Worm (Caenorhabditis elegans) whole organism, young adult: ENCODE data around the gene srh-234.

Experiments used
- B0035.1 ChIP-seq: sonication (generic microtip); optimal IDR thresholded peaks from 2 replicates; lab custom pipeline; 2016; ENCODE audit warnings: missing genetic modification characterization, mild to moderate bottlenecking, missing compliant biosample characterization, missing genotype, missing genetic modification reagents
- B0336.3 ChIP-seq: fragments of 200-800 bp; sonication (Bioruptor generic); IDR thresholded peaks from 2 replicates; pipeline ENCODE4 v1.3.6; 2022; ENCODE audit warnings: missing genetic modification characterization, missing compliant biosample characterization
- C17E4.6 ChIP-seq: fragments of 200-800 bp; sonication (Bioruptor generic); IDR thresholded peaks from 2 replicates; pipeline ENCODE4 v1.3.6; 2022; ENCODE audit warnings: missing genetic modification reagents, missing genetic modification characterization, missing compliant biosample characterization
- F23B12.7 ChIP-seq: sonication (generic microtip); optimal IDR thresholded peaks from 2 replicates; lab custom pipeline; 2017; ENCODE audit warnings: missing genetic modification characterization, mild to moderate bottlenecking, missing compliant biosample characterization, antibody characterized with exemption, moderate library complexity; ENCODE audit not compliant: insufficient read depth
- F33H1.4 ChIP-seq: fragments of 200-800 bp; sonication (Bioruptor generic); IDR thresholded peaks from 2 replicates; pipeline ENCODE4 v1.3.6; 2022; ENCODE audit warnings: missing genetic modification reagents, missing genetic modification characterization, missing compliant biosample characterization
- F37B4.10 ChIP-seq: fragments of 200-800 bp; sonication (Bioruptor generic); IDR thresholded peaks from 2 replicates; pipeline ENCODE4 v1.3.6; 2022; ENCODE audit warnings: missing genetic modification characterization, missing compliant biosample characterization
- F55B11.4 ChIP-seq: sonication (generic microtip); optimal IDR thresholded peaks from 2 replicates; lab custom pipeline; 2016; ENCODE audit warnings: missing compliant biosample characterization, missing genetic modification characterization, borderline replicate concordance; ENCODE audit not compliant: insufficient read depth
- F57C9.4 ChIP-seq: sonication (generic microtip); optimal IDR thresholded peaks from 2 replicates; lab custom pipeline; 2017; ENCODE audit warnings: mild to moderate bottlenecking, missing genetic modification characterization, missing compliant biosample characterization
- K11D2.4 ChIP-seq: fragments of 200-800 bp; sonication (Bioruptor generic); IDR thresholded peaks from 2 replicates; pipeline ENCODE4 v1.3.6; 2022; ENCODE audit warnings: missing genetic modification reagents, missing genetic modification characterization, missing compliant biosample characterization
- K12H6.12 ChIP-seq: fragments of 200-800 bp; sonication (Bioruptor generic); optimal IDR thresholded peaks from 2 replicates; lab custom pipeline; 2018; ENCODE audit warnings: mild to moderate bottlenecking, missing genetic modification characterization, missing compliant biosample characterization
- T07F8.4 ChIP-seq: sonication (generic microtip); optimal IDR thresholded peaks from 2 replicates; lab custom pipeline; 2016; ENCODE audit warnings: mild to moderate bottlenecking, missing genetic modification characterization, moderate library complexity, missing compliant biosample characterization
- Y67H2A.10 ChIP-seq: fragments of 200-800 bp; sonication (Bioruptor generic); conservative IDR thresholded peaks from 2 replicates; pipeline ENCODE4 v1.3.6; 2022; ENCODE audit warnings: missing genetic modification reagents, missing genetic modification characterization, missing compliant biosample characterization
- Y95B8A.8 ChIP-seq: fragments of 200-800 bp; sonication (Bioruptor generic); IDR thresholded peaks from 2 replicates; pipeline ENCODE4 v1.3.6; 2022; ENCODE audit warnings: missing genetic modification reagents, missing genetic modification characterization, missing compliant biosample characterization
- ZK185.1 ChIP-seq: sonication (generic microtip); optimal IDR thresholded peaks from 2 replicates; lab custom pipeline; 2016; ENCODE audit warnings: mild to moderate bottlenecking, missing genetic modification characterization, missing compliant biosample characterization; ENCODE audit not compliant: poor library complexity, severe bottlenecking
- aptf-2 ChIP-seq: fragments of 200-800 bp; sonication (Bioruptor generic); conservative IDR thresholded peaks from 2 replicates; pipeline ENCODE4 v1.3.6; 2022; ENCODE audit warnings: missing genetic modification reagents, missing genetic modification characterization, missing compliant biosample characterization
- atf-7 ChIP-seq: sonication (generic microtip); optimal IDR thresholded peaks from 2 replicates; lab custom pipeline; 2017; ENCODE audit warnings: mild to moderate bottlenecking, missing genetic modification characterization, missing compliant biosample characterization
- bed-1 ChIP-seq: fragments of 200-800 bp; sonication (Bioruptor generic); IDR thresholded peaks from 2 replicates; pipeline ENCODE4 v1.3.6; 2022; ENCODE audit warnings: missing genetic modification reagents, missing genetic modification characterization, missing compliant biosample characterization
- bed-2 ChIP-seq: fragments of 200-800 bp; sonication (Bioruptor generic); IDR thresholded peaks from 2 replicates; pipeline ENCODE4 v1.3.6; 2022; ENCODE audit warnings: missing genetic modification reagents, missing genetic modification characterization, missing compliant biosample characterization
- ceh-27 ChIP-seq: fragments of 200-800 bp; sonication (Bioruptor generic); optimal IDR thresholded peaks from 2 replicates; lab custom pipeline; 2018; ENCODE audit warnings: mild to moderate bottlenecking, missing genetic modification characterization, moderate library complexity, missing compliant biosample characterization
- ceh-58 ChIP-seq: fragments of 200-800 bp; sonication (Bioruptor generic); IDR thresholded peaks from 2 replicates; pipeline ENCODE4 v1.3.6; 2022; ENCODE audit warnings: missing genetic modification characterization, missing compliant biosample characterization
- chd-7 ChIP-seq: sonication (generic microtip); optimal IDR thresholded peaks from 2 replicates; lab custom pipeline; 2016; ENCODE audit warnings: mild to moderate bottlenecking, missing genetic modification characterization, moderate library complexity, missing compliant biosample characterization
- egl-44 ChIP-seq: fragments of 200-800 bp; sonication (Bioruptor generic); IDR thresholded peaks from 2 replicates; pipeline ENCODE4 v1.3.6; 2022; ENCODE audit warnings: missing genetic modification reagents, missing genetic modification characterization, missing compliant biosample characterization
- ekl-4 ChIP-seq: fragments of 200-800 bp; sonication (Bioruptor generic); IDR thresholded peaks from 2 replicates; pipeline ENCODE4 v1.3.6; 2022; ENCODE audit warnings: missing genetic modification reagents, missing genetic modification characterization, missing compliant biosample characterization
- fkh-3 ChIP-seq: sonication (generic microtip); optimal IDR thresholded peaks from 2 replicates; lab custom pipeline; 2016; ENCODE audit warnings: mild to moderate bottlenecking, missing genetic modification characterization, missing compliant biosample characterization
- hlh-26 ChIP-seq: fragments of 200-800 bp; sonication (Bioruptor generic); conservative IDR thresholded peaks from 2 replicates; pipeline ENCODE4 v1.3.6; 2022; ENCODE audit warnings: missing genetic modification reagents, missing genetic modification characterization, missing compliant biosample characterization
- hmg-20 ChIP-seq: fragments of 200-800 bp; sonication (Bioruptor generic); IDR thresholded peaks from 2 replicates; pipeline ENCODE4 v1.3.6; 2022; ENCODE audit warnings: missing genetic modification reagents, missing genetic modification characterization, missing compliant biosample characterization
- lin-40 ChIP-seq: sonication (generic microtip); optimal IDR thresholded peaks from 2 replicates; lab custom pipeline; 2016; ENCODE audit warnings: missing genetic modification characterization, mild to moderate bottlenecking, missing compliant biosample characterization, missing genotype, missing genetic modification reagents
- lin-54 ChIP-seq: fragments of 200-800 bp; sonication (Bioruptor generic); optimal IDR thresholded peaks from 2 replicates; lab custom pipeline; 2018; ENCODE audit warnings: mild to moderate bottlenecking, missing genetic modification characterization, missing compliant biosample characterization
- lsy-27 ChIP-seq: sonication (generic microtip); optimal IDR thresholded peaks from 2 replicates; lab custom pipeline; 2017; ENCODE audit warnings: missing genetic modification characterization, mild to moderate bottlenecking, missing compliant biosample characterization, antibody characterized with exemption, missing genotype, borderline replicate concordance; ENCODE audit not compliant: insufficient read depth
- nhr-80 ChIP-seq: sonication (generic microtip); optimal IDR thresholded peaks from 2 replicates; lab custom pipeline; 2016; ENCODE audit warnings: missing genetic modification characterization, missing compliant biosample characterization
- rcor-1 ChIP-seq: fragments of 200-800 bp; sonication (Bioruptor generic); IDR thresholded peaks from 2 replicates; pipeline ENCODE4 v1.3.6; 2022; ENCODE audit warnings: missing genetic modification reagents, missing genetic modification characterization, missing compliant biosample characterization
- repo-1 ChIP-seq: sonication (generic microtip); optimal IDR thresholded peaks from 2 replicates; lab custom pipeline; 2017; ENCODE audit warnings: mild to moderate bottlenecking, missing genetic modification characterization, missing compliant biosample characterization
- sea-2 ChIP-seq: fragments of 200-800 bp; sonication (Bioruptor generic); IDR thresholded peaks from 2 replicates; pipeline ENCODE4 v1.3.6; 2022; ENCODE audit warnings: missing genetic modification characterization, missing compliant biosample characterization
- snpc-1.3 ChIP-seq: sonication (generic microtip); optimal IDR thresholded peaks from 2 replicates; lab custom pipeline; 2017; ENCODE audit warnings: missing genetic modification characterization, mild to moderate bottlenecking, missing compliant biosample characterization, antibody characterized with exemption, moderate library complexity, missing genotype, missing genetic modification reagents; ENCODE audit not compliant: insufficient read depth
- snpc-3.4 ChIP-seq: sonication (generic microtip); optimal IDR thresholded peaks from 2 replicates; lab custom pipeline; 2017; ENCODE audit warnings: missing genetic modification characterization, mild to moderate bottlenecking, missing compliant biosample characterization, antibody characterized with exemption, moderate library complexity, missing genotype, missing genetic modification reagents
- somi-1 ChIP-seq: fragments of 200-800 bp; sonication (Bioruptor generic); optimal IDR thresholded peaks from 2 replicates; lab custom pipeline; 2018; ENCODE audit warnings: mild to moderate bottlenecking, missing genetic modification characterization, missing compliant biosample characterization
- sptf-2 ChIP-seq: fragments of 200-800 bp; sonication (Bioruptor generic); optimal IDR thresholded peaks from 2 replicates; lab custom pipeline; 2018; ENCODE audit warnings: mild to moderate bottlenecking, missing genetic modification characterization, missing compliant biosample characterization
- tbp1 ChIP-seq: fragments of 200-800 bp; sonication (Bioruptor generic); optimal IDR thresholded peaks from 2 replicates; lab custom pipeline; 2018; ENCODE audit warnings: mild to moderate bottlenecking, missing genetic modification characterization, missing compliant biosample characterization
- tbx-9 ChIP-seq: sonication (generic microtip); optimal IDR thresholded peaks from 2 replicates; lab custom pipeline; 2016; ENCODE audit warnings: borderline replicate concordance, missing genetic modification characterization, inconsistent platforms, missing compliant biosample characterization
- tlf-1 ChIP-seq: fragments of 200-800 bp; sonication (Bioruptor generic); optimal IDR thresholded peaks from 2 replicates; lab custom pipeline; 2018; ENCODE audit warnings: mild to moderate bottlenecking, missing genetic modification characterization, missing compliant biosample characterization
- unc-130 ChIP-seq: sonication (generic microtip); optimal IDR thresholded peaks from 2 replicates; lab custom pipeline; 2016; ENCODE audit warnings: missing genetic modification reagents, missing genetic modification characterization, missing compliant biosample characterization
- unc-62 ChIP-seq: fragments of 150-350 bp; optimal IDR thresholded peaks from 2 replicates; lab custom pipeline; 2014; ENCODE audit warnings: missing biosample characterization, missing genetic modification reagents, missing genetic modification characterization
- zim-3 ChIP-seq: sonication (generic microtip); optimal IDR thresholded peaks from 2 replicates; lab custom pipeline; 2017; ENCODE audit warnings: mild to moderate bottlenecking, missing genetic modification characterization, moderate library complexity, missing compliant biosample characterization
- ztf-26 ChIP-seq: sonication (generic microtip); optimal IDR thresholded peaks from 2 replicates; lab custom pipeline; 2017; ENCODE audit warnings: missing genetic modification characterization, missing compliant biosample characterization
- ztf-3 ChIP-seq: fragments of 200-800 bp; sonication (Bioruptor generic); optimal IDR thresholded peaks from 2 replicates; lab custom pipeline; 2018; ENCODE audit warnings: mild to moderate bottlenecking, missing genetic modification characterization, missing compliant biosample characterization

srh-234 gene

DNA sequence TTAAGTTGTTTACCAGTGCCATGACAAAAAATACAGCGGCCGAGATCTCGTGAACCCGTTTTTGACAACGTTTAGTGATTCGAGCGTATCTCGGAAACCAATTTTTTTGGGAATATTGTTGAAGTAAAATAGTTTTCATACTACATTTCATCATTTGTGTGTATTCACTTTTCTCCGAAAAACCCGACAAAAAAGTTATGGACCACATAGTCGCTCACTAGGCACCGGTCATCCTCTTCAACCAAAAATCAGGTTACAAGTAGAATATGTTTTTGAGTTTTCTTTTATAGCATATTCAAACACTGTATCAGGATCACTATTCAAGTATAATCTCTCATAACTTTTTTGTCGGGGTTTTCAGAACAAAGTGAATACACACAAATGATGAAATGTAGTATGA is 9.9 kb downstream of the srh-234 start:
- TF ChIP-seq tbx-9 (tag; lab: Kevin White, UChicago) (no peak), F37B4.10 (GFP tag; lab: Robert Waterston, UW) (no peak), egl-44 (no peak), Y67H2A.10 (no peak), ceh-27 (no peak), unc-62 (GFP tag; lab: Kevin White, UChicago) (no peak), ekl-4 (GFP tag; lab: Robert Waterston, UW) (no peak), T07F8.4 (no peak), lsy-27 (tag; lab: Kevin White, UChicago) (no peak), rcor-1 (GFP tag; lab: Robert Waterston, UW) (no peak), F33H1.4 (no peak), aptf-2 (no peak), bed-2 (GFP tag; lab: Robert Waterston, UW) (no peak), atf-7 (tag; lab: Kevin White, UChicago) (no peak), ztf-3 (GFP tag; lab: Kevin White, UChicago) (no peak), F23B12.7 (tag; lab: Kevin White, UChicago) (no peak), hlh-26 (GFP tag; lab: Robert Waterston, UW) (no peak)

- TF ChIP-seq ekl-4 (GFP tag; lab: Robert Waterston, UW) = no peak
- no peak for TF ChIP-seq B0336.3 (GFP tag; lab: Robert Waterston, UW)
- TF ChIP-seq nhr-80 = no peak
- TF ChIP-seq K11D2.4 (GFP tag; lab: Robert Waterston, UW) = no peak
- no peak for TF ChIP-seq B0035.1 (tag; lab: Kevin White, UChicago)
- no peak for TF ChIP-seq K12H6.12
- TF ChIP-seq unc-130 (GFP tag; lab: Kevin White, UChicago) = no peak
- no peak for TF ChIP-seq F57C9.4 (tag; lab: Kevin White, UChicago)
- TF ChIP-seq snpc-3.4 (tag; lab: Kevin White, UChicago) = no peak
- TF ChIP-seq sea-2 (GFP tag; lab: Robert Waterston, UW) = no peak
- no peak for TF ChIP-seq sptf-2
- TF ChIP-seq ztf-26 = no peak
- TF ChIP-seq ceh-58 (GFP tag; lab: Robert Waterston, UW) = no peak
- TF ChIP-seq tlf-1 (GFP tag; lab: Kevin White, UChicago) = no peak
- TF ChIP-seq snpc-1.3 (tag; lab: Kevin White, UChicago) = no peak
- no peak for TF ChIP-seq somi-1 (GFP tag; lab: Kevin White, UChicago)
Measured at ce11 chrV:7639787-7640186, 11.9 kb downstream of the srh-234 start, which contains the start of gene F07C4.10. Gene F07C4.10, minus strand, starts transcription at chrV:7639887.

ce11 chrV:7639356-7639755 is 12.3 kb downstream of the srh-234 start:
- no peak for TF ChIP-seq lin-54 (GFP tag; lab: Kevin White, UChicago)
- no peak for TF ChIP-seq tbp1 (GFP tag; lab: Kevin White, UChicago)

ce11 chrV:7637801-7638200 is 13.9 kb downstream of the srh-234 start, which contains the start of gene clec-45:
Gene clec-45, plus strand, starts transcription at chrV:7638101.
- TF ChIP-seq F57C9.4 (tag; lab: Kevin White, UChicago) (no peak), T07F8.4 (no peak), sptf-2 (no peak), lin-54 (GFP tag; lab: Kevin White, UChicago) (no peak), C17E4.6 (GFP tag; lab: Robert Waterston, UW) (no peak), zim-3 (tag; lab: Kevin White, UChicago) (no peak), chd-7 (tag; lab: Kevin White, UChicago) (no peak), sea-2 (GFP tag; lab: Robert Waterston, UW) (no peak), lin-40 (tag; lab: Kevin White, UChicago) (no peak), hlh-26 (GFP tag; lab: Robert Waterston, UW) (no peak), fkh-3 (tag; lab: Kevin White, UChicago) (no peak), bed-1 (GFP tag; lab: Robert Waterston, UW) (no peak), repo-1 (tag; lab: Kevin White, UChicago) (no peak), ZK185.1 (tag; lab: Kevin White, UChicago) (no peak), Y95B8A.8 (no peak), F55B11.4 (tag; lab: Kevin White, UChicago) (no peak), hmg-20 (GFP tag; lab: Robert Waterston, UW) (no peak)
